Fruit fly (Drosophila melanogaster): ENCODE data around the gene CG13877.

CG13877 gene

dm6 chr3L:264378-265151 is 46.7 kb downstream of the CG13877 start, which contains the start of the genes Tudor-SN and mRpL17 (continued):
- peak in 1 of 2 experiments; percentile 83 for TF ChIP-seq crp (GFP tag; optimal IDR thresholded peaks at IDR 0.05)
- no peak for TF ChIP-seq HLHmδ (GFP tag; optimal IDR thresholded peaks at IDR 0.05)
- no peak for TF ChIP-seq ATbp (GFP tag; optimal IDR thresholded peaks at IDR 0.05)
- TF ChIP-seq CG10959 (GFP tag; IDR thresholded peaks at IDR 0.05) = no peak
- TF ChIP-seq CG10979 (tag; optimal IDR thresholded peaks at IDR 0.05) = peak; percentile 23
- TF ChIP-seq unc-4 (GFP tag; IDR thresholded peaks at IDR 0.05; ENCODE audit: partially characterized antibody) = peak; percentile 86
- peak in 1 of 2 experiments; percentile 98 for TF ChIP-seq Pdp1 (GFP tag; optimal IDR thresholded peaks at IDR 0.05)
- peak; percentile 14 for TF ChIP-seq mirr (GFP tag; optimal IDR thresholded peaks at IDR 0.05)
- peak; percentile 65 for TF ChIP-seq Hr3 (GFP tag; optimal IDR thresholded peaks at IDR 0.05)
- TF ChIP-seq chif (GFP tag; optimal IDR thresholded peaks at IDR 0.05) = no peak
- TF ChIP-seq pum (GFP tag; optimal IDR thresholded peaks at IDR 0.05) = no peak
- peak; percentile 21; the same call in 1 of the 3 replicates for TF ChIP-seq tgo (GFP tag; IDR thresholded peaks at IDR 0.05)
- no peak for TF ChIP-seq CG8089 (GFP tag; optimal IDR thresholded peaks at IDR 0.05)
- no peak for TF ChIP-seq Stat92E (GFP tag; optimal IDR thresholded peaks at IDR 0.05)
- peak; percentile 17 for TF ChIP-seq CG1602 (GFP tag; optimal IDR thresholded peaks at IDR 0.05)
- peak; percentile 1 for TF ChIP-seq unpg (GFP tag; optimal IDR thresholded peaks at IDR 0.05)
- TF ChIP-seq CG17361 (GFP tag; IDR thresholded peaks at IDR 0.05) = peak; percentile 66; the same call in 2 of the 3 replicates
- TF ChIP-seq Hand (GFP tag; optimal IDR thresholded peaks at IDR 0.05) = no peak
- TF ChIP-seq ems (GFP tag; optimal IDR thresholded peaks at IDR 0.05) = peak; percentile 32
- peak; percentile 97 for TF ChIP-seq hb (GFP tag; IDR thresholded peaks at IDR 0.05; ENCODE audit: partially characterized antibody)
- no peak for TF ChIP-seq Neu2 (GFP tag; optimal IDR thresholded peaks at IDR 0.05; ENCODE audit: borderline replicate concordance)
- peak; percentile 25 for TF ChIP-seq CG15601 (tag; optimal IDR thresholded peaks at IDR 0.05)
- peak; percentile 22 for TF ChIP-seq sd (tag; optimal IDR thresholded peaks at IDR 0.05)
- no peak for TF ChIP-seq CG9876 (GFP tag; optimal IDR thresholded peaks at IDR 0.05)
- TF ChIP-seq CG14710 (tag; optimal IDR thresholded peaks at IDR 0.05) = peak; percentile 93
- TF ChIP-seq zen2 (GFP tag; IDR thresholded peaks at IDR 0.05; ENCODE audit: partially characterized antibody) = peak; percentile 96
- TF ChIP-seq CG1832 (GFP tag; optimal IDR thresholded peaks at IDR 0.05) = no peak
- TF ChIP-seq Ptx1 (GFP tag; IDR thresholded peaks at IDR 0.05) = peak; percentile 29; the same call in 1 of the 2 replicates
- TF ChIP-seq insv (GFP tag; optimal IDR thresholded peaks at IDR 0.05) = no peak
- TF ChIP-seq hbn (GFP tag; IDR thresholded peaks at IDR 0.05; ENCODE audit: partially characterized antibody) = peak; percentile 85
- peak; percentile 46; the same call in 1 of the 2 replicates for TF ChIP-seq E2f2 (GFP tag; IDR thresholded peaks at IDR 0.05)
- peak; percentile 79 for TF ChIP-seq CG12391 (tag; optimal IDR thresholded peaks at IDR 0.05)
- TF ChIP-seq Sry-β (GFP tag; optimal IDR thresholded peaks at IDR 0.05) = peak; percentile 55
- no peak for TF ChIP-seq ab (GFP tag; optimal IDR thresholded peaks at IDR 0.05)
- no peak for TF ChIP-seq Nf-YA (GFP tag; IDR thresholded peaks at IDR 0.05)
- peak; percentile 19; the same call in 1 of the 2 replicates for TF ChIP-seq al (GFP tag; IDR thresholded peaks at IDR 0.05)
- TF ChIP-seq HHEX (GFP tag; optimal IDR thresholded peaks at IDR 0.05) = no peak
- peak; percentile 39 for TF ChIP-seq Dip3 (GFP tag; optimal IDR thresholded peaks at IDR 0.05)
- peak; percentile 17 for TF ChIP-seq CG7928 (GFP tag; optimal IDR thresholded peaks at IDR 0.05)
- peak; percentile 98 for TF ChIP-seq CG42726 (GFP tag; IDR thresholded peaks at IDR 0.05; ENCODE audit: partially characterized antibody)
- TF ChIP-seq CG3838 (GFP tag; optimal IDR thresholded peaks at IDR 0.05) = no peak
- no peak for TF ChIP-seq Nf-YB (GFP tag; optimal IDR thresholded peaks at IDR 0.05)
- peak; percentile 98 for TF ChIP-seq CG16813 (GFP tag; IDR thresholded peaks at IDR 0.05; ENCODE audit: partially characterized antibody)
- TF ChIP-seq Dfd (GFP tag; optimal IDR thresholded peaks at IDR 0.05) = no peak
- peak; percentile 6 for TF ChIP-seq CTCF (GFP tag; optimal IDR thresholded peaks at IDR 0.05)
- TF ChIP-seq CG10147 (GFP tag; optimal IDR thresholded peaks at IDR 0.05) = peak; percentile 0
- no peak for TF ChIP-seq pan (optimal IDR thresholded peaks at IDR 0.05)
- peak in 1 of 2 experiments; percentile 27 for TF ChIP-seq pan (GFP tag; optimal IDR thresholded peaks at IDR 0.05 in 1 of 2, IDR thresholded peaks at IDR 0.05 in 1 of 2)
